Fruit fly (Drosophila melanogaster): ENCODE data around the gene CG46339.
A peak's percentile ranks its signal among the peaks of the same experiment; 100 is the strongest.

CG46339 gene

DNA sequence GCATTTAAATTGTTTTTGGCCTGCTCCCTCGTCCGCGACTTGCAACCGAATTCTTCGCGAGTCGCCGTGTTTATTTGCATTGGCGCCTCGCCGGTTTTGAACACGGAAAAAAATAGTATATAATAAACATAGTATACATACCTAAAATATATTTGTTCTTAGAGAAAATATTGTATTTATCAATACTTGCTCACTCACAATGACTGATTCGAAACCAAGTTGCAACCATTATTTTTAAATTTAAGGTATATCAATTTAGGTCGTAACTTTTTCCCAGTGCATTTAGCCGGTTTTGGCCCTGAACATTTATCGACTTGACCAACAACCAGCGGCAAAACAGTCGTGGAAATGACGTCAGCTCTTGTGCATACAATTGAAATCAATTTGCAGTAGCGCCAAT lies 12.9 kb downstream of the CG46339 start (continued):
- TF ChIP-seq prd (optimal IDR thresholded peaks at IDR 0.05) (no peak), prd (GFP tag; IDR thresholded peaks at IDR 0.05) (peak; percentile 61; the same call in 2 of the 3 replicates), ara (GFP tag; IDR thresholded peaks at IDR 0.05) (peak; percentile 49; the same call in 1 of the 2 replicates), CG10147 (GFP tag; optimal IDR thresholded peaks at IDR 0.05) (peak; percentile 49), CG18262 (tag; optimal IDR thresholded peaks at IDR 0.05) (peak; percentile 41), Blimp-1 (GFP tag; optimal IDR thresholded peaks at IDR 0.05) (peak; percentile 49), CG1647 (GFP tag; optimal IDR thresholded peaks at IDR 0.05) (no peak), CG18011 (GFP tag; optimal IDR thresholded peaks at IDR 0.05) (peak; percentile 5), sens-2 (GFP tag; IDR thresholded peaks at IDR 0.05) (no peak), Sox102F (GFP tag; optimal IDR thresholded peaks at IDR 0.05) (peak; percentile 86), CrebB (tag; optimal IDR thresholded peaks at IDR 0.05) (peak; percentile 57), CG6854 (GFP tag; optimal IDR thresholded peaks at IDR 0.05) (no peak), Lpt (GFP tag; optimal IDR thresholded peaks at IDR 0.05) (no peak), Lhr (GFP tag; optimal IDR thresholded peaks at IDR 0.05) (no peak), Doc3 (GFP tag; IDR thresholded peaks at IDR 0.05; ENCODE audit: partially characterized antibody) (no peak), CG3407 (GFP tag; optimal IDR thresholded peaks at IDR 0.05) (peak; percentile 36), run (tag; optimal IDR thresholded peaks at IDR 0.05) (peak; percentile 26), lov (optimal IDR thresholded peaks at IDR 0.05) (no peak), lov (GFP tag; IDR thresholded peaks at IDR 0.05) (no peak), HmgZ (tag; optimal IDR thresholded peaks at IDR 0.05) (peak; percentile 4), slbo (GFP tag; IDR thresholded peaks at IDR 0.05) (peak; percentile 58), CG8924 (tag; optimal IDR thresholded peaks at IDR 0.05) (peak; percentile 58), CG7357 (GFP tag; IDR thresholded peaks at IDR 0.05) (no peak), nmo (GFP tag; optimal IDR thresholded peaks at IDR 0.05) (peak; percentile 53), lola (GFP tag; optimal IDR thresholded peaks at IDR 0.05) (peak in 1 of 3 experiments; percentile 18), Dip3 (GFP tag; optimal IDR thresholded peaks at IDR 0.05) (no peak), Stat92E (GFP tag; optimal IDR thresholded peaks at IDR 0.05) (no peak), btn (GFP tag; optimal IDR thresholded peaks at IDR 0.05) (no peak), CG1529 (GFP tag; optimal IDR thresholded peaks at IDR 0.05) (peak; percentile 32), Mes4 (GFP tag; optimal IDR thresholded peaks at IDR 0.05) (no peak), CG1024 (GFP tag; IDR thresholded peaks at IDR 0.05) (0 out of 2 replicates have a peak, but pooled peaks have one; percentile 26), ken (GFP tag; IDR thresholded peaks at IDR 0.05) (no peak), Nf-YB (GFP tag; optimal IDR thresholded peaks at IDR 0.05) (peak; percentile 32), al (GFP tag; IDR thresholded peaks at IDR 0.05) (0 out of 2 replicates have a peak, but pooled peaks have one; percentile 7), sima (GFP tag; optimal IDR thresholded peaks at IDR 0.05) (no peak), CG7271 (tag; optimal IDR thresholded peaks at IDR 0.05) (no peak), peb (GFP tag; IDR thresholded peaks at IDR 0.05) (no peak), caup (GFP tag; optimal IDR thresholded peaks at IDR 0.05; ENCODE audit: severe bottlenecking) (peak; percentile 19), pb (GFP tag; optimal IDR thresholded peaks at IDR 0.05) (no peak), Dbx (GFP tag; IDR thresholded peaks at IDR 0.05) (no peak), Sry-δ (GFP tag; optimal IDR thresholded peaks at IDR 0.05) (no peak), dati (GFP tag; IDR thresholded peaks at IDR 0.05) (no peak), sim (GFP tag; IDR thresholded peaks at IDR 0.05) (no peak), Awh (GFP tag; IDR thresholded peaks at IDR 0.05) (0 out of 2 replicates have a peak, but pooled peaks have one; percentile 10), CG17328 (GFP tag; IDR thresholded peaks at IDR 0.05) (peak; percentile 79), Elba2 (GFP tag; optimal IDR thresholded peaks at IDR 0.05) (no peak), CG9609 (GFP tag; optimal IDR thresholded peaks at IDR 0.05) (no peak), CG42726 (GFP tag; IDR thresholded peaks at IDR 0.05; ENCODE audit: partially characterized antibody) (no peak), inv (GFP tag; IDR thresholded peaks at IDR 0.05; ENCODE audit: partially characterized antibody) (no peak), CG4404 (GFP tag; IDR thresholded peaks at IDR 0.05) (no peak), ftz-f1 (GFP tag; optimal IDR thresholded peaks at IDR 0.05) (no peak)
